Worm (Caenorhabditis elegans) whole organism, L4 larva: ENCODE measurements around the gene nlp-30.

Source experiments
- F44E2.7 ChIP-seq: fragments of 200-800 bp; sonication (Bioruptor generic); IDR thresholded peaks from 2 replicates; pipeline ENCODE4 v2.1.2; 2022; ENCODE audit warnings: missing genetic modification characterization, missing compliant biosample characterization
- cey-2 ChIP-seq: sonication (generic microtip); optimal IDR thresholded peaks from 3 replicates; lab custom pipeline; 2017; ENCODE audit warnings: missing genetic modification characterization, mild to moderate bottlenecking, missing compliant biosample characterization, antibody characterized with exemption, borderline replicate concordance; ENCODE audit not compliant: insufficient read depth
- dpl-1 ChIP-seq: fragments of 150-350 bp; optimal IDR thresholded peaks from 2 replicates; lab custom pipeline; 2014; ENCODE audit warnings: missing biosample characterization, missing genetic modification reagents, missing genetic modification characterization
- jun-1 ChIP-seq: fragments of 150-350 bp; optimal IDR thresholded peaks from 2 replicates; lab custom pipeline; 2014; ENCODE audit warnings: missing biosample characterization, missing genetic modification reagents, missing genetic modification characterization
- lin-15B ChIP-seq: fragments of 150-350 bp; sonication (generic microtip); optimal IDR thresholded peaks from 3 replicates; lab custom pipeline; 2014; ENCODE audit warnings: missing biosample characterization, missing genetic modification characterization
- lsy-2 ChIP-seq, 2 experiments: fragments of 150-350 bp in 1 of 2; sonication (generic microtip) in 1 of 2; optimal IDR thresholded peaks; 2 replicates each; lab custom pipeline; 2014 to 2017; ENCODE audit warnings: missing biosample characterization in 2 of 2, missing genetic modification characterization in 2 of 2
- mdl-1 ChIP-seq, 2 experiments: fragments of 150-350 bp in 1 of 2; sonication (generic microtip) in 1 of 2; optimal IDR thresholded peaks; 2 replicates each; lab custom pipeline; 2014 to 2017; ENCODE audit warnings: missing biosample characterization in 2 of 2, missing genetic modification characterization in 2 of 2
- nhr-76 ChIP-seq: fragments of 150-350 bp; optimal IDR thresholded peaks from 2 replicates; lab custom pipeline; 2014; ENCODE audit warnings: missing biosample characterization, missing genetic modification characterization
- pqm-1 ChIP-seq: sonication (generic microtip); optimal IDR thresholded peaks from 2 replicates; lab custom pipeline; 2017; ENCODE audit warnings: missing biosample characterization, missing genetic modification characterization
- rbr-2 ChIP-seq: sonication (generic microtip); optimal IDR thresholded peaks from 2 replicates; lab custom pipeline; 2016; ENCODE audit warnings: missing genotype, missing genetic modification characterization, missing compliant biosample characterization
- set-16 ChIP-seq: fragments of 200-800 bp; sonication (Bioruptor generic); IDR thresholded peaks from 2 replicates; pipeline ENCODE4 v1.3.6; 2022; ENCODE audit warnings: missing genetic modification reagents, missing genetic modification characterization, missing compliant biosample characterization
- unc-62 ChIP-seq, 3 experiments: fragments of 150-350 bp in 1 of 3; sonication (generic microtip); optimal IDR thresholded peaks in 2 of 3; peaks in 1 of 3; 1 replicate in 1 of 3; 2 replicates in 2 of 3; lab custom pipeline; 2014 to 2017; ENCODE audit warnings: missing biosample characterization in 3 of 3, missing genetic modification characterization in 3 of 3, missing genetic modification reagents in 3 of 3, missing genotype in 1 of 3
- ztf-11 ChIP-seq: fragments of 150-350 bp; optimal IDR thresholded peaks from 2 replicates; lab custom pipeline; 2014; ENCODE audit warnings: missing biosample characterization, missing genetic modification characterization

ce11 chrV:3976964-3977363 lies 4.8 kb upstream of the nlp-30 start, which contains the start of gene str-83:
- TF ChIP-seq set-16 (GFP tag; lab: Robert Waterston, UW) (no peak), lin-15B (tag; lab: Kevin White, UChicago) (no peak), unc-62 (GFP tag; optimal IDR thresholded peaks at IDR 0.05 in 1 of 2; lab: Kevin White, UChicago) (no peak), unc-62 (tag; optimal IDR thresholded peaks at IDR 0.05; lab: Kevin White, UChicago) (no peak), rbr-2 (tag; lab: Kevin White, UChicago) (no peak), pqm-1 (tag; lab: Kevin White, UChicago) (no peak), mdl-1 (tag; optimal IDR thresholded peaks at IDR 0.05; lab: Kevin White, UChicago) (no peak), dpl-1 (GFP tag; lab: Kevin White, UChicago) (no peak), jun-1 (tag; lab: Kevin White, UChicago) (no peak), lsy-2 (tag; optimal IDR thresholded peaks at IDR 0.05; lab: Kevin White, UChicago) (no peak), cey-2 (tag; lab: Kevin White, UChicago) (no peak), nhr-76 (tag; lab: Kevin White, UChicago) (no peak), F44E2.7 (GFP tag; lab: Robert Waterston, UW) (no peak), ztf-11 (tag; lab: Kevin White, UChicago) (no peak)
